Fruit fly (Drosophila melanogaster) whole organism, embryonic: Measurements from ENCODE around the gene CG42307.

Experiments used
- ATbp ChIP-seq: fragments of 200-800 bp; sonication (Bioruptor generic); optimal IDR thresholded peaks from 2 replicates; lab custom pipeline; 2017; ENCODE audit warnings: missing biosample characterization, mild to moderate bottlenecking, missing genetic modification characterization, missing genetic modification reagents
- Adf1 ChIP-seq: fragments of 200-800 bp; sonication (Bioruptor generic); IDR thresholded peaks from 2 replicates; pipeline ENCODE4 v1.3.6; 2022; ENCODE audit warnings: missing biosample characterization, missing genetic modification characterization
- CG10209 ChIP-seq: fragments of 200-800 bp; sonication (Bioruptor generic); optimal IDR thresholded peaks from 3 replicates; lab custom pipeline; 2017; ENCODE audit warnings: missing biosample characterization, mild to moderate bottlenecking, missing genetic modification characterization, missing genetic modification reagents
- CG11504 ChIP-seq: fragments of 200-800 bp; sonication (Bioruptor generic); optimal IDR thresholded peaks from 3 replicates; lab custom pipeline; 2019; ENCODE audit warnings: missing biosample characterization, mild to moderate bottlenecking, missing genetic modification characterization, moderate library complexity
- CG12155 ChIP-seq: fragments of 200-800 bp; sonication (Bioruptor generic); optimal IDR thresholded peaks from 3 replicates; lab custom pipeline; 2016; ENCODE audit warnings: missing biosample characterization, missing genetic modification characterization
- CG12219 ChIP-seq: fragments of 200-800 bp; sonication (Bioruptor generic); optimal IDR thresholded peaks from 3 replicates; lab custom pipeline; 2018; ENCODE audit warnings: missing biosample characterization, mild to moderate bottlenecking, missing genetic modification characterization
- CG16779 ChIP-seq: fragments of 200-800 bp; sonication (Bioruptor generic); IDR thresholded peaks from 2 replicates; pipeline ENCODE4 v1.3.6; 2022; ENCODE audit warnings: missing biosample characterization, missing genetic modification characterization
- CG16815 ChIP-seq: fragments of 200-800 bp; sonication (Bioruptor generic); optimal IDR thresholded peaks from 3 replicates; lab custom pipeline; 2017; ENCODE audit warnings: missing biosample characterization, mild to moderate bottlenecking, missing genetic modification characterization
- CG17328 ChIP-seq: fragments of 200-800 bp; sonication (Bioruptor generic); IDR thresholded peaks from 2 replicates; pipeline ENCODE4 v1.3.6; 2022; ENCODE audit warnings: missing biosample characterization, missing genetic modification characterization
- CG17568 ChIP-seq: fragments of 200-800 bp; sonication (Bioruptor generic); optimal IDR thresholded peaks from 2 replicates; lab custom pipeline; 2018; ENCODE audit warnings: missing biosample characterization, mild to moderate bottlenecking, missing genetic modification characterization, moderate library complexity
- CG31388 ChIP-seq: fragments of 200-800 bp; sonication (Bioruptor generic); optimal IDR thresholded peaks from 2 replicates; lab custom pipeline; 2016; ENCODE audit warnings: missing biosample characterization, missing genetic modification characterization
- CG3163 ChIP-seq: fragments of 200-800 bp; sonication (Bioruptor generic); optimal IDR thresholded peaks from 3 replicates; lab custom pipeline; 2016; ENCODE audit warnings: missing biosample characterization, missing genetic modification characterization
- CG4424 ChIP-seq: fragments of 200-800 bp; sonication (Bioruptor generic); optimal IDR thresholded peaks from 3 replicates; lab custom pipeline; 2016; ENCODE audit warnings: missing biosample characterization, missing genetic modification characterization
- CG6689 ChIP-seq: fragments of 200-800 bp; sonication (Bioruptor generic); IDR thresholded peaks from 2 replicates; pipeline ENCODE4 v1.3.6; 2022; ENCODE audit warnings: missing biosample characterization, missing genetic modification characterization
- CG6765 ChIP-seq: fragments of 200-800 bp; sonication (Bioruptor generic); optimal IDR thresholded peaks from 3 replicates; lab custom pipeline; 2017; ENCODE audit warnings: missing biosample characterization, mild to moderate bottlenecking, missing genetic modification characterization
- CG9437 ChIP-seq: fragments of 200-800 bp; sonication (Bioruptor generic); optimal IDR thresholded peaks from 2 replicates; lab custom pipeline; 2018; ENCODE audit warnings: missing biosample characterization, mild to moderate bottlenecking, missing genetic modification characterization
- CG9932 ChIP-seq: fragments of 200-800 bp; sonication (Bioruptor generic); IDR thresholded peaks from 2 replicates; pipeline ENCODE4 v1.3.6; 2022; ENCODE audit warnings: missing biosample characterization, missing genetic modification characterization
- CTCF ChIP-seq: fragments of 200-800 bp; sonication (Bioruptor generic); optimal IDR thresholded peaks from 2 replicates; lab custom pipeline; 2017; ENCODE audit warnings: missing biosample characterization, mild to moderate bottlenecking, missing genetic modification characterization, moderate library complexity
- Deaf1 ChIP-seq: fragments of 200-800 bp; optimal IDR thresholded peaks from 3 replicates; lab custom pipeline; 2019; ENCODE audit warnings: missing biosample characterization, mild to moderate bottlenecking, missing genetic modification characterization, moderate library complexity
- Dip2 ChIP-seq: fragments of 200-800 bp; sonication (Bioruptor generic); IDR thresholded peaks from 2 replicates; pipeline ENCODE4 v1.3.6; 2022; ENCODE audit warnings: missing biosample characterization, missing genetic modification characterization
- Dll ChIP-seq: fragments of 200-800 bp; sonication (Bioruptor generic); IDR thresholded peaks from 4 replicates; pipeline ENCODE4 v1.3.6; 2022; ENCODE audit warnings: missing biosample characterization, missing genetic modification characterization; ENCODE audit not compliant: partially characterized antibody
- Ets65A ChIP-seq: fragments of 200-800 bp; sonication (Bioruptor generic); peaks from one replicate; lab custom pipeline; 2016; ENCODE audit warnings: missing biosample characterization, missing genetic modification characterization
- HLH54F ChIP-seq: fragments of 200-800 bp; sonication (Bioruptor generic); optimal IDR thresholded peaks from 3 replicates; lab custom pipeline; 2016; ENCODE audit warnings: missing biosample characterization, missing genetic modification characterization
- Jarid2 ChIP-seq: fragments of 200-800 bp; sonication (Bioruptor generic); optimal IDR thresholded peaks from 3 replicates; lab custom pipeline; 2017; ENCODE audit warnings: mild to moderate bottlenecking, missing biosample characterization, missing genetic modification reagents, missing genetic modification characterization
- PHDP ChIP-seq: fragments of 200-800 bp; sonication (Bioruptor generic); optimal IDR thresholded peaks from 3 replicates; lab custom pipeline; 2018; ENCODE audit warnings: missing biosample characterization, mild to moderate bottlenecking, missing genetic modification characterization, moderate library complexity
- Rfx ChIP-seq: fragments of 200-800 bp; sonication (Bioruptor generic); IDR thresholded peaks from 2 replicates; pipeline ENCODE4 v1.3.6; 2022; ENCODE audit warnings: missing biosample characterization, missing genetic modification characterization
- Trl ChIP-seq, 3 experiments: fragments of >200 bp in 2 of 3; fragments of 200-800 bp in 1 of 3; sonication (Bioruptor generic) in 1 of 3; optimal IDR thresholded peaks; 2 replicates in 1 of 3; 3 replicates in 2 of 3; lab custom pipeline; 2016 to 2017; ENCODE audit warnings: missing biosample characterization in 1 of 3, missing genetic modification characterization in 1 of 3
- abd-A ChIP-seq: fragments of 200-800 bp; sonication (Bioruptor generic); optimal IDR thresholded peaks from 3 replicates; lab custom pipeline; 2019; ENCODE audit warnings: missing biosample characterization, mild to moderate bottlenecking, missing genetic modification characterization, moderate library complexity
- cad ChIP-seq: fragments of >200 bp; optimal IDR thresholded peaks from 2 replicates; lab custom pipeline; 2017; ENCODE audit warnings: missing biosample characterization, missing genetic modification characterization
- cg ChIP-seq: fragments of 200-800 bp; sonication (Bioruptor generic); optimal IDR thresholded peaks from 3 replicates; lab custom pipeline; 2019; ENCODE audit warnings: missing biosample characterization, mild to moderate bottlenecking, missing genetic modification characterization, moderate library complexity
- ham ChIP-seq: fragments of 200-800 bp; sonication (Bioruptor generic); IDR thresholded peaks from 2 replicates; pipeline ENCODE4 v1.3.6; 2022; ENCODE audit warnings: missing biosample characterization, missing genetic modification characterization
- otp ChIP-seq: fragments of 200-800 bp; sonication (Bioruptor generic); IDR thresholded peaks from 3 replicates; pipeline ENCODE4, ENCODE4 v1.3.6; 2022; ENCODE audit warnings: missing biosample characterization, missing genetic modification characterization
- scrt ChIP-seq: fragments of 200-800 bp; sonication (Bioruptor generic); optimal IDR thresholded peaks from 2 replicates; lab custom pipeline; 2018; ENCODE audit warnings: missing biosample characterization, mild to moderate bottlenecking, missing genetic modification characterization, moderate library complexity
- shn ChIP-seq: fragments of 200-800 bp; sonication (Bioruptor generic); optimal IDR thresholded peaks from 3 replicates; lab custom pipeline; 2016; ENCODE audit warnings: missing biosample characterization, missing genetic modification characterization
- tin ChIP-seq: fragments of 200-800 bp; sonication (Bioruptor generic); optimal IDR thresholded peaks from 3 replicates; lab custom pipeline; 2016; ENCODE audit warnings: missing biosample characterization, missing genetic modification characterization
- trh ChIP-seq: fragments of 200-800 bp; sonication (Bioruptor generic); optimal IDR thresholded peaks from 2 replicates; lab custom pipeline; 2016; ENCODE audit warnings: missing biosample characterization, missing genetic modification characterization
- vvl ChIP-seq: fragments of 200-800 bp; sonication (Bioruptor generic); IDR thresholded peaks from 2 replicates; pipeline ENCODE4 v1.3.6; 2022; ENCODE audit warnings: missing biosample characterization, missing genetic modification characterization
- zen ChIP-seq: fragments of 200-800 bp; sonication (Bioruptor generic); optimal IDR thresholded peaks from 3 replicates; lab custom pipeline; 2018; ENCODE audit warnings: missing biosample characterization, mild to moderate bottlenecking, missing genetic modification characterization, moderate library complexity
- zen2 ChIP-seq: fragments of 200-800 bp; sonication (Bioruptor generic); IDR thresholded peaks from 3 replicates; pipeline ENCODE4 v1.3.6; 2022; ENCODE audit warnings: missing biosample characterization, missing genetic modification characterization; ENCODE audit not compliant: partially characterized antibody

The CG42307 gene

DNA sequence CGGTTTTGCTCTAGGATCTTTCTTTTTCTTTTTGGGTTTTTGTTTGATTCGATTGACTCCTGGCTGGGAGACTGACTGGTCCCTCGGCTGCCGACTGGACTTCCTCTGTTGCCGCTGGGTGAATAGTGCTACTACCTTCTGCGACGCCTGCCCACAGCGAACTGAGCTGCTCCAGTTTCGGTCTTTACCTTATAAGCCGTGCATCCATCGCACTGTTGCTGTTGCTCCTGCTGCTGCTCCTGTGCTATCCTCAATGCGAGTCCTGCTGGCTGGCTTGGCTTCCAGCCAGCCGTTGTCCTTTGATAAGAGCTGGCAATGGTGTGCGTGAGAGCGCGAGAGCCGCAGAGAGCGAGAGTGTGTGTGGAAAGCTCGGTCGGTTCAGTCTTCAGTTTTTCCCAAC, 16.2 kb upstream of the CG42307 start, which contains the start of gene unc-13-4A:
unc-13-4A (minus strand) TSS at position 143 of the 400 bp plus-strand sequence.
- 0 out of 3 replicates have a peak, but pooled peaks have one; percentile 6 for TF ChIP-seq zen2 (GFP tag; lab: Robert Waterston, UW)
- peak; percentile 3 for TF ChIP-seq Jarid2 (GFP tag; lab: Kevin White, UChicago)
- TF ChIP-seq Dll (GFP tag; lab: Robert Waterston, UW) = no peak
- no peak for TF ChIP-seq ham (GFP tag; lab: Robert Waterston, UW)
- TF ChIP-seq CG6689 (GFP tag; lab: Robert Waterston, UW) = no peak
- TF ChIP-seq tin (GFP tag; lab: Kevin White, UChicago) = no peak
- TF ChIP-seq otp = 0 out of 3 replicates have a peak, but pooled peaks have one; percentile 21
- no peak for TF ChIP-seq CG12155
- TF ChIP-seq CG9437 = no peak
- TF ChIP-seq CG17568 (GFP tag; lab: Kevin White, UChicago) = no peak
- no peak for TF ChIP-seq CTCF (GFP tag; lab: Kevin White, UChicago)
- no peak for TF ChIP-seq CG12219 (GFP tag; lab: Kevin White, UChicago)
- peak; percentile 71 for TF ChIP-seq scrt (GFP tag; lab: Kevin White, UChicago)
- peak; percentile 15 for TF ChIP-seq abd-A (tag; lab: Kevin White, UChicago)
- TF ChIP-seq Trl (optimal IDR thresholded peaks at IDR 0.05; lab: Kevin White, UChicago) = peak; percentile 38 to 58
- TF ChIP-seq Trl (GFP tag; optimal IDR thresholded peaks at IDR 0.05; lab: Kevin White, UChicago) = no peak
- no peak for TF ChIP-seq cad (GFP tag; lab: Kevin White, UChicago)
- no peak for TF ChIP-seq CG16815 (GFP tag; lab: Kevin White, UChicago)
- peak; percentile 15; the same call in 1 of the 2 replicates for TF ChIP-seq Adf1 (GFP tag; lab: Robert Waterston, UW)
- TF ChIP-seq HLH54F (GFP tag; lab: Kevin White, UChicago) = no peak
- TF ChIP-seq CG6765 (GFP tag; lab: Kevin White, UChicago) = no peak
- no peak for TF ChIP-seq vvl (GFP tag; lab: Robert Waterston, UW)
- TF ChIP-seq CG16779 (GFP tag; lab: Robert Waterston, UW) = peak; percentile 53; the same call in 1 of the 2 replicates
- no peak for TF ChIP-seq shn (GFP tag; lab: Kevin White, UChicago)
- TF ChIP-seq CG4424 (GFP tag; lab: Kevin White, UChicago) = no peak
- TF ChIP-seq Deaf1 (tag; lab: Kevin White, UChicago) = peak; percentile 10
- TF ChIP-seq trh (GFP tag; lab: Kevin White, UChicago) = no peak
- no peak for TF ChIP-seq CG17328
- no peak for TF ChIP-seq CG31388 (GFP tag; lab: Kevin White, UChicago)
- no peak for TF ChIP-seq Dip2
- TF ChIP-seq CG11504 = no peak
- no peak for TF ChIP-seq PHDP (tag; lab: Kevin White, UChicago)
- no peak for TF ChIP-seq CG10209

DNA sequence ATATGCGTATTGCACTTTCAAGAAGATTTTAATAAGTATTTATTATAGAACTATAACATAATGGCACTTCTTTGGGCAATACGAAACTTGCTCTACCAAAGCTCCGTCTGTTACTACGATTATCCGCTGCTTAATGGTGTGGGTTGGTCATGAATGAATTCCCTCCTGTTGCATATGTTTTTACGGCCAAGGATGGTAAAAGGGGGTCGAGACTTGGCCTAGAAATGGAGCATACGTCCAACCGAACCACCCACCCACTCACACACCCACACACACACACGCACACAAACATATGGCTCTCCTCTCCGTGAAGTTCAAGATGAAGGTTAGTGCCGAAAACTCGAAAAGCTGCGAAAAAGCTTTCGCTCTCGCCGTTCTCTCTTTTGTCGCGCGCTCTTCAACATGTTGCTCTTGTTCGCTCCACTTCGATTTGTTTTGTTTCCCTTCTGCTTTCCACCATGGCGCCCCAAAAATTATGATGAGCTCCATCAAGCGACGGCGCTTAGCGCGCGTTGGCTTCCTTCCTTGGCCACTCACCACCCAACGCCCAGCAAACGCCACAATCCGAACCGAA, 15.3 kb upstream of the CG42307 start:
- TF ChIP-seq Trl (optimal IDR thresholded peaks at IDR 0.05; lab: Kevin White, UChicago) (peak; percentile 41 to 77), Trl (GFP tag; optimal IDR thresholded peaks at IDR 0.05; lab: Kevin White, UChicago) (no peak), cg (GFP tag; lab: Kevin White, UChicago) (peak; percentile 4), scrt (GFP tag; lab: Kevin White, UChicago) (peak; percentile 91), CG3163 (peak; percentile 17), ATbp (GFP tag; lab: Kevin White, UChicago) (no peak), zen (tag; lab: Kevin White, UChicago) (no peak), Ets65A (peak; percentile 6), CG9932 (GFP tag; lab: Robert Waterston, UW) (no peak), Rfx (GFP tag; lab: Robert Waterston, UW) (0 out of 2 replicates have a peak, but pooled peaks have one; percentile 12)
